Fruit fly (Drosophila melanogaster) whole organism, embryonic: ENCODE measurements around the gene Kmn1.

Source experiments
- CG10654 ChIP-seq: fragments of 200-800 bp; sonication (Bioruptor generic); optimal IDR thresholded peaks from 2 replicates; lab custom pipeline; 2016; ENCODE audit warnings: missing biosample characterization, missing genetic modification characterization
- CG10979 ChIP-seq: fragments of 200-800 bp; sonication (Bioruptor generic); optimal IDR thresholded peaks from 2 replicates; lab custom pipeline; 2018; ENCODE audit warnings: missing biosample characterization, mild to moderate bottlenecking, missing genetic modification characterization, moderate library complexity
- CG13296 ChIP-seq: fragments of 200-800 bp; sonication (Bioruptor generic); optimal IDR thresholded peaks from 3 replicates; lab custom pipeline; 2018; ENCODE audit warnings: missing biosample characterization, mild to moderate bottlenecking, missing genetic modification characterization
- CG13894 ChIP-seq: fragments of 200-800 bp; sonication (Bioruptor generic); optimal IDR thresholded peaks from 3 replicates; lab custom pipeline; 2018; ENCODE audit warnings: missing biosample characterization, mild to moderate bottlenecking, missing genetic modification characterization, moderate library complexity
- CG14667 ChIP-seq: fragments of 200-800 bp; sonication (Bioruptor generic); IDR thresholded peaks from 2 replicates; pipeline ENCODE4 v1.3.6; 2022; ENCODE audit warnings: missing biosample characterization, missing genetic modification characterization
- CG15514 ChIP-seq: fragments of 200-800 bp; sonication (Bioruptor generic); optimal IDR thresholded peaks from 3 replicates; lab custom pipeline; 2017; ENCODE audit warnings: missing biosample characterization, missing genetic modification characterization, mild to moderate bottlenecking, moderate library complexity, missing genetic modification reagents
- CG16813 ChIP-seq: fragments of 200-800 bp; sonication (Bioruptor generic); IDR thresholded peaks from 3 replicates; pipeline ENCODE4 v1.3.6; 2022; ENCODE audit warnings: missing biosample characterization, missing genetic modification characterization; ENCODE audit not compliant: partially characterized antibody
- CG17829 ChIP-seq: fragments of 200-800 bp; optimal IDR thresholded peaks from 2 replicates; lab custom pipeline; 2019; ENCODE audit warnings: missing biosample characterization, mild to moderate bottlenecking, missing genetic modification characterization, moderate library complexity
- CG18262 ChIP-seq: fragments of 200-800 bp; optimal IDR thresholded peaks from 3 replicates; lab custom pipeline; 2019; ENCODE audit warnings: missing biosample characterization, mild to moderate bottlenecking, missing genetic modification characterization, moderate library complexity
- CG18476 ChIP-seq: fragments of 200-800 bp; sonication (Bioruptor generic); optimal IDR thresholded peaks from 2 replicates; lab custom pipeline; 2016; ENCODE audit warnings: missing biosample characterization, mild to moderate bottlenecking, missing genetic modification characterization
- CG18619 ChIP-seq: fragments of 200-800 bp; sonication (Bioruptor generic); optimal IDR thresholded peaks from 3 replicates; lab custom pipeline; 2017; ENCODE audit warnings: missing biosample characterization, mild to moderate bottlenecking, missing genetic modification characterization
- CG3407 ChIP-seq: fragments of 200-800 bp; sonication (Bioruptor generic); optimal IDR thresholded peaks from 2 replicates; lab custom pipeline; 2018; ENCODE audit warnings: missing biosample characterization, mild to moderate bottlenecking, missing genetic modification characterization
- CG3995 ChIP-seq: fragments of 200-800 bp; sonication (Bioruptor generic); optimal IDR thresholded peaks from 3 replicates; lab custom pipeline; 2016; ENCODE audit warnings: missing biosample characterization, missing genetic modification characterization
- CG5953 ChIP-seq: fragments of 200-800 bp; sonication (Bioruptor generic); IDR thresholded peaks from 2 replicates; pipeline ENCODE4 v1.3.6; 2022; ENCODE audit warnings: missing biosample characterization, missing genetic modification characterization
- CG6683 ChIP-seq: fragments of 200-800 bp; sonication (Bioruptor generic); optimal IDR thresholded peaks from 2 replicates; lab custom pipeline; 2017; ENCODE audit warnings: missing biosample characterization, mild to moderate bottlenecking, missing genetic modification characterization, missing genetic modification reagents
- CG6813 ChIP-seq: fragments of 200-800 bp; sonication (Bioruptor generic); optimal IDR thresholded peaks from 2 replicates; lab custom pipeline; 2017; ENCODE audit warnings: missing biosample characterization, missing genetic modification characterization, mild to moderate bottlenecking, moderate library complexity, missing genetic modification reagents
- CG7372 ChIP-seq: fragments of 200-800 bp; sonication (Bioruptor generic); IDR thresholded peaks from 2 replicates; pipeline ENCODE4 v1.3.6; 2022; ENCODE audit warnings: missing biosample characterization, missing genetic modification characterization
- CG8290 ChIP-seq, 3 experiments: fragments of 200-800 bp; sonication (Bioruptor generic); optimal IDR thresholded peaks; 2 replicates each; lab custom pipeline; 2016 to 2019; ENCODE audit warnings: missing biosample characterization in 3 of 3, missing genetic modification characterization in 3 of 3, mild to moderate bottlenecking in 2 of 3, moderate library complexity in 1 of 3
- CG9215 ChIP-seq: fragments of 200-800 bp; sonication (Bioruptor generic); IDR thresholded peaks from 2 replicates; pipeline ENCODE4 v1.3.6; 2022; ENCODE audit warnings: missing biosample characterization, missing genetic modification characterization
- Dfd ChIP-seq, 2 experiments: fragments of >200 bp; optimal IDR thresholded peaks; 2 replicates each; lab custom pipeline; 2017; ENCODE audit warnings: missing biosample characterization in 2 of 2, missing genetic modification characterization in 2 of 2
- Dip3 ChIP-seq: fragments of 200-800 bp; sonication (Bioruptor generic); optimal IDR thresholded peaks from 3 replicates; lab custom pipeline; 2016; ENCODE audit warnings: missing biosample characterization, missing genetic modification characterization
- E2f2 ChIP-seq: fragments of 200-800 bp; sonication (Bioruptor generic); IDR thresholded peaks from 2 replicates; pipeline ENCODE4 v1.3.6; 2022; ENCODE audit warnings: missing biosample characterization, missing genetic modification characterization
- Fer1 ChIP-seq: fragments of 200-800 bp; sonication (Bioruptor generic); optimal IDR thresholded peaks from 2 replicates; lab custom pipeline; 2017; ENCODE audit warnings: missing biosample characterization, mild to moderate bottlenecking, missing genetic modification characterization
- HLH3B ChIP-seq: fragments of 200-800 bp; sonication (Bioruptor generic); IDR thresholded peaks from 2 replicates; pipeline ENCODE4 v1.3.6; 2022; ENCODE audit warnings: missing biosample characterization, missing genetic modification characterization
- HLH54F ChIP-seq: fragments of 200-800 bp; sonication (Bioruptor generic); optimal IDR thresholded peaks from 3 replicates; lab custom pipeline; 2016; ENCODE audit warnings: missing biosample characterization, missing genetic modification characterization
- Hand ChIP-seq: fragments of 200-800 bp; sonication (Bioruptor generic); optimal IDR thresholded peaks from 2 replicates; lab custom pipeline; 2017; ENCODE audit warnings: mild to moderate bottlenecking, missing biosample characterization, missing genetic modification reagents, missing genetic modification characterization
- Lpt ChIP-seq: fragments of >200 bp; optimal IDR thresholded peaks from 2 replicates; lab custom pipeline; 2018; ENCODE audit warnings: missing biosample characterization, missing genetic modification characterization
- Mad ChIP-seq: fragments of 200-800 bp; sonication (Bioruptor generic); optimal IDR thresholded peaks from 2 replicates; lab custom pipeline; 2016; ENCODE audit warnings: missing biosample characterization, missing genetic modification characterization
- Scr ChIP-seq: fragments of 200-800 bp; sonication (Bioruptor generic); IDR thresholded peaks from 2 replicates; pipeline ENCODE4 v1.3.6; 2022; ENCODE audit warnings: missing biosample characterization, missing genetic modification characterization; ENCODE audit not compliant: partially characterized antibody
- Sin3A ChIP-seq: fragments of >200 bp; optimal IDR thresholded peaks from 2 replicates; lab custom pipeline; 2018
- Tbp ChIP-seq: fragments of >200 bp; optimal IDR thresholded peaks from 2 replicates; lab custom pipeline; 2018; ENCODE audit warnings: missing biosample characterization, missing genetic modification characterization
- Usf ChIP-seq: fragments of 200-800 bp; sonication (Bioruptor generic); optimal IDR thresholded peaks from 2 replicates; lab custom pipeline; 2017; ENCODE audit warnings: missing genotype, missing biosample characterization, missing genetic modification characterization
- ac ChIP-seq: fragments of 200-800 bp; sonication (Bioruptor generic); optimal IDR thresholded peaks from 3 replicates; lab custom pipeline; 2017; ENCODE audit warnings: missing biosample characterization, mild to moderate bottlenecking, missing genetic modification characterization
- ato ChIP-seq: fragments of 200-800 bp; sonication (Bioruptor generic); IDR thresholded peaks from 2 replicates; pipeline ENCODE4 v1.3.6; 2022; ENCODE audit warnings: missing biosample characterization, missing genetic modification characterization; ENCODE audit not compliant: partially characterized antibody
- cg ChIP-seq: fragments of 200-800 bp; sonication (Bioruptor generic); optimal IDR thresholded peaks from 3 replicates; lab custom pipeline; 2019; ENCODE audit warnings: missing biosample characterization, mild to moderate bottlenecking, missing genetic modification characterization, moderate library complexity
- ci ChIP-seq: fragments of 200-800 bp; sonication (Bioruptor generic); IDR thresholded peaks from 3 replicates; pipeline ENCODE4 v1.3.6; 2022; ENCODE audit warnings: missing biosample characterization, missing genetic modification characterization
- crc ChIP-seq: fragments of 200-800 bp; sonication (Bioruptor generic); optimal IDR thresholded peaks from 2 replicates; lab custom pipeline; 2016; ENCODE audit warnings: missing biosample characterization, missing genetic modification characterization
- dimm ChIP-seq: fragments of 200-800 bp; sonication (Bioruptor generic); IDR thresholded peaks from 2 replicates; pipeline ENCODE4 v1.3.6; 2022; ENCODE audit warnings: missing biosample characterization, missing genetic modification characterization
- dm ChIP-seq: fragments of 200-800 bp; sonication (Bioruptor generic); optimal IDR thresholded peaks from 3 replicates; lab custom pipeline; 2016; ENCODE audit warnings: missing biosample characterization, missing genetic modification characterization
- esg ChIP-seq: fragments of 200-800 bp; sonication (Bioruptor generic); conservative IDR thresholded peaks from 2 replicates; pipeline ENCODE4 v1.3.6; 2022; ENCODE audit warnings: missing biosample characterization, missing genetic modification characterization
- gem ChIP-seq: fragments of 200-800 bp; sonication (Bioruptor generic); optimal IDR thresholded peaks from 2 replicates; lab custom pipeline; 2019; ENCODE audit warnings: missing biosample characterization, mild to moderate bottlenecking, missing genetic modification characterization, moderate library complexity
- gt ChIP-seq: fragments of 200-800 bp; sonication (Bioruptor generic); IDR thresholded peaks from 2 replicates; pipeline ENCODE4 v1.3.6; 2022; ENCODE audit warnings: missing biosample characterization, missing genetic modification characterization
- ham ChIP-seq: fragments of 200-800 bp; sonication (Bioruptor generic); IDR thresholded peaks from 2 replicates; pipeline ENCODE4 v1.3.6; 2022; ENCODE audit warnings: missing biosample characterization, missing genetic modification characterization
- jumu ChIP-seq: fragments of 200-800 bp; sonication (Bioruptor generic); optimal IDR thresholded peaks from 3 replicates; lab custom pipeline; 2016; ENCODE audit warnings: missing biosample characterization, missing genetic modification characterization
- nerfin-2 ChIP-seq: fragments of 200-800 bp; sonication (Bioruptor generic); IDR thresholded peaks from 2 replicates; pipeline ENCODE4 v1.3.6; 2022; ENCODE audit warnings: missing biosample characterization, missing genetic modification characterization; ENCODE audit not compliant: partially characterized antibody
- pita ChIP-seq: fragments of 200-800 bp; sonication (Bioruptor generic); optimal IDR thresholded peaks from 2 replicates; lab custom pipeline; 2017; ENCODE audit warnings: missing biosample characterization, mild to moderate bottlenecking, missing genetic modification characterization
- psq ChIP-seq: fragments of 200-800 bp; sonication (Bioruptor generic); optimal IDR thresholded peaks from 2 replicates; lab custom pipeline; 2017; ENCODE audit warnings: missing biosample characterization, missing genetic modification characterization
- twi ChIP-seq: fragments of 200-800 bp; optimal IDR thresholded peaks from 2 replicates; lab custom pipeline; 2019; ENCODE audit warnings: missing biosample characterization, mild to moderate bottlenecking, missing genetic modification characterization, moderate library complexity
- wek ChIP-seq: fragments of 200-800 bp; sonication (Bioruptor generic); optimal IDR thresholded peaks from 3 replicates; lab custom pipeline; 2018; ENCODE audit warnings: missing biosample characterization, mild to moderate bottlenecking, missing genetic modification characterization, moderate library complexity
- zfh1 ChIP-seq: fragments of 200-800 bp; sonication (Bioruptor generic); IDR thresholded peaks from 3 replicates; pipeline ENCODE4 v1.3.6; 2022; ENCODE audit warnings: missing biosample characterization, missing genetic modification characterization

Kmn1 gene

DNA sequence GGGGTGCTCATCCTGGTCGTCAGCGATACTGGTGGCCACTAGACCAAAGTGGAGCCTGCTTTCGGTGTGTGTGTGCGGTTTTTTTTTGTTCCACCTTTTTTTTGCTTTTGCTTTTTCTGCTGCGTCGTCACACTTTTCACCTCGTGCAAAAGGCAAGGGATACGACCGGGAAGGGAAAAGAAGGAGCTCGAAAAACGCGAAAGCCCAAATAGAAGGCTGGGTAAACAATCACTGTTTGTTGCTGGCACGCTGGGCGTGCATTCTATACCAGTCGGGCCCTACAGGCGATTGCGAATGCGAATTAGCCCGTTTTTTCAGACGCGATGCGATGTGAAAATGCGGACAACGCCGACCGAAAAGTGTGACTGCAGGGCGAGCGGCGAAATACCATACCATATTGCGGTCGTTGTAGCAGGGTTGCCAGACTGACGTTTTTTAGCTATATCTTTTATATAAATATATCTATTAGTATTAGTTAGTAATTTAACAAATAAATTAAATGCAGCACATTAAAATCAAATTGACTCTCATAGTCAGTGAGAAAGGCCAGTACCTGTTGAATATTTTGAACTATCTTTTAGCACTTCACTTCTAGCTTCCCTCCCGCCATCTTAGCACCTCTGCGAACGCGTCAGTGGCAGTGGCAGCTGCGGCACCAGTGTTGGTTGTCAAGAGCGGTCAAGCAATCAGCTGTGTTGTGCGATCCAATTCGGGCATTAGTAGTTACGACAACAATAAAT lies 2.1 kb downstream of the Kmn1 start, which contains the start of the genes Polr2A and CG11699 (continued):
- TF ChIP-seq CG10979 (tag; lab: Kevin White, UChicago) (peak; percentile 18), dm (peak; percentile 18), psq (no peak), esg (GFP tag; lab: Robert Waterston, UW) (no peak), jumu (GFP tag; lab: Kevin White, UChicago) (peak; percentile 34), Mad (GFP tag; lab: Kevin White, UChicago) (peak; percentile 26), E2f2 (peak; percentile 56), zfh1 (GFP tag; lab: Robert Waterston, UW) (0 out of 3 replicates have a peak, but pooled peaks have one; percentile 32), nerfin-2 (GFP tag; lab: Robert Waterston, UW) (no peak), CG3407 (GFP tag; lab: Kevin White, UChicago) (no peak), ham (GFP tag; lab: Robert Waterston, UW) (no peak), CG18476 (GFP tag; lab: Kevin White, UChicago) (no peak), Dfd (GFP tag; optimal IDR thresholded peaks at IDR 0.05; lab: Kevin White, UChicago) (no peak), CG5953 (GFP tag; lab: Robert Waterston, UW) (no peak), twi (tag; lab: Kevin White, UChicago) (peak; percentile 48), CG18262 (peak; percentile 46), Scr (GFP tag; lab: Robert Waterston, UW) (no peak), Sin3A (lab: Kevin White, UChicago) (peak; percentile 81), CG17829 (tag; lab: Kevin White, UChicago) (peak; percentile 60), ato (GFP tag; lab: Robert Waterston, UW) (no peak), Dip3 (GFP tag; lab: Kevin White, UChicago) (peak; percentile 40), HLH54F (GFP tag; lab: Kevin White, UChicago) (no peak), CG14667 (GFP tag; lab: Robert Waterston, UW) (no peak), CG6813 (peak; percentile 9), crc (GFP tag; lab: Kevin White, UChicago) (no peak), CG9215 (GFP tag; lab: Robert Waterston, UW) (peak; percentile 33), gem (tag; lab: Kevin White, UChicago) (no peak), CG10654 (GFP tag; lab: Kevin White, UChicago) (peak; percentile 14), wek (no peak), CG7372 (0 out of 2 replicates have a peak, but pooled peaks have one; percentile 19), gt (GFP tag; lab: Robert Waterston, UW) (no peak), ac (GFP tag; lab: Kevin White, UChicago) (no peak), Usf (peak; percentile 20), Lpt (GFP tag; lab: Kevin White, UChicago) (no peak), CG8290 (GFP tag; optimal IDR thresholded peaks at IDR 0.05; lab: Kevin White, UChicago) (peak; percentile 25), CG8290 (tag; optimal IDR thresholded peaks at IDR 0.05; lab: Kevin White, UChicago) (peak in 1 of 2 experiments; percentile 24), pita (GFP tag; lab: Kevin White, UChicago) (no peak), cg (GFP tag; lab: Kevin White, UChicago) (no peak), CG13296 (GFP tag; lab: Kevin White, UChicago) (peak; percentile 8), CG3995 (peak; percentile 42), CG13894 (peak; percentile 53), HLH3B (GFP tag; lab: Robert Waterston, UW) (no peak), CG16813 (GFP tag; lab: Robert Waterston, UW) (no peak), Fer1 (peak; percentile 47), CG6683 (GFP tag; lab: Kevin White, UChicago) (no peak), CG15514 (GFP tag; lab: Kevin White, UChicago) (peak; percentile 70), Hand (GFP tag; lab: Kevin White, UChicago) (no peak), Tbp (GFP tag; lab: Kevin White, UChicago) (no peak), CG18619 (no peak), ci (GFP tag; lab: Robert Waterston, UW) (no peak), dimm (GFP tag; lab: Robert Waterston, UW) (no peak)
